Worm (Caenorhabditis elegans) whole organism, young adult: ENCODE results near the gene K02D10.4.

Experiments
- F57A8.1 ChIP-seq: fragments of 200-800 bp; sonication (Bioruptor generic); optimal IDR thresholded peaks from 2 replicates; lab custom pipeline; 2018; ENCODE audit warnings: mild to moderate bottlenecking, missing genetic modification characterization, moderate library complexity, missing compliant biosample characterization
- cebp-1 ChIP-seq, 2 experiments: fragments of 200-800 bp in 1 of 2; sonication (Bioruptor generic) in 1 of 2; sonication (generic microtip) in 1 of 2; IDR thresholded peaks in 1 of 2; optimal IDR thresholded peaks in 1 of 2; 2 replicates each; pipeline versions ENCODE4 v1.3.6 to Lab custom; 2017 to 2022; ENCODE audit warnings: missing compliant biosample characterization in 2 of 2, missing genetic modification characterization in 2 of 2, mild to moderate bottlenecking in 1 of 2, missing genetic modification reagents in 1 of 2, moderate library complexity in 1 of 2
- ets-4 ChIP-seq: fragments of 200-800 bp; sonication (Bioruptor generic); optimal IDR thresholded peaks from 2 replicates; lab custom pipeline; 2018; ENCODE audit warnings: mild to moderate bottlenecking, missing genetic modification characterization, missing compliant biosample characterization
- hsf-1 ChIP-seq: fragments of 200-800 bp; sonication (Bioruptor generic); IDR thresholded peaks from 2 replicates; pipeline ENCODE4 v1.3.6; 2022; ENCODE audit warnings: missing genetic modification reagents, missing genetic modification characterization, missing compliant biosample characterization

DNA sequence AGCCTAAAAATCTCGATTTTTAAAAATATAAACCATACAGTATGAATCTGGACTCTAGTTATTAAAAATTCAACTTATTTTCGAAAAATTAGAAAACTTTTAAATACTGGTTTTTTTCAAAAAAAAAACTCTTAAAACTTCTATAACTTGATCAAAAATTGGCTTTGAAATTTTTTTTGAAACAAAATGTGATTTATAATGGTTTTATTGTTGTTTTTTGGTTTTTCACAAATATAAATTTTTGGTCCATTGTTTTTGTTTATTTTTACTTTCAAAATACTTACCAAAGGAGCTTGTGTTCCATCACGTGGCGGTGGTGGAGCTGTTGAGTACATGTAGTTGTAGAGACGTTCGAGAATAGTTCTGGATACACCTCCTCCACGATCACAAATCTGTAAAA lies 41.5 kb downstream of the K02D10.4 start:
- TF ChIP-seq ets-4 (GFP tag; lab: Kevin White, UChicago): no peak
- no peak for TF ChIP-seq hsf-1
- TF ChIP-seq F57A8.1 (GFP tag; lab: Kevin White, UChicago): no peak
- TF ChIP-seq cebp-1 (GFP tag; IDR thresholded peaks at IDR 0.05; lab: Robert Waterston, UW): no peak
- TF ChIP-seq cebp-1 (tag; optimal IDR thresholded peaks at IDR 0.05; lab: Kevin White, UChicago): no peak
